Worm (Caenorhabditis elegans) whole organism, dauer: ENCODE data around the gene F35D11.4.

Experiments used
- unc-62 ChIP-seq: sonication (generic microtip); optimal IDR thresholded peaks from 2 replicates; lab custom pipeline; 2017; ENCODE audit warnings: missing biosample characterization, missing genetic modification reagents, missing genetic modification characterization

The F35D11.4 gene

ce11 chrII:4584313-4584712 is 18.9 kb upstream of the F35D11.4 start:
- no peak for TF ChIP-seq unc-62

- TF ChIP-seq unc-62 = no peak
Observed at ce11 chrII:4585327-4585726, 17.9 kb upstream of the F35D11.4 start.

ce11 chrII:4590086-4590485 is 13.1 kb upstream of the F35D11.4 start:
- TF ChIP-seq unc-62 = no peak

- TF ChIP-seq unc-62 = no peak
Observed at ce11 chrII:4590660-4591059, 12.6 kb upstream of the F35D11.4 start.

ce11 chrII:4597441-4597840 is 5.8 kb upstream of the F35D11.4 start:
- TF ChIP-seq unc-62 = no peak

- no peak for TF ChIP-seq unc-62
Observed at ce11 chrII:4598815-4599214, 4.4 kb upstream of the F35D11.4 start.

- TF ChIP-seq unc-62 = no peak
Observed at ce11 chrII:4599838-4600237, 3.4 kb upstream of the F35D11.4 start.

ce11 chrII:4600276-4600675 is 3.0 kb upstream of the F35D11.4 start:
- no peak for TF ChIP-seq unc-62

- TF ChIP-seq unc-62 = no peak
Observed at ce11 chrII:4600818-4601217, 2.4 kb upstream of the F35D11.4 start.

ce11 chrII:4601256-4601655 is 2.0 kb upstream of the F35D11.4 start, which contains the start of gene ipla-1:
Gene ipla-1 (minus strand): TSS chrII:4601356.
- no peak for TF ChIP-seq unc-62

ce11 chrII:4602533-4602932 is 694 bp upstream of the F35D11.4 start, which contains the start of gene coa-3:
Gene coa-3 (minus strand): TSS chrII:4602633.
- TF ChIP-seq unc-62 = no peak

- no peak for TF ChIP-seq unc-62
Observed at ce11 chrII:4604149-4604548, 922 bp downstream of the F35D11.4 start.

ce11 chrII:4604680-4605079 is 1.5 kb downstream of the F35D11.4 start:
- TF ChIP-seq unc-62 = no peak

ce11 chrII:4606687-4607297 is 3.6 kb downstream of the F35D11.4 start:
- no peak for TF ChIP-seq unc-62

- TF ChIP-seq unc-62 = no peak
Observed at ce11 chrII:4608073-4608472, 4.8 kb downstream of the F35D11.4 start, which contains the start of gene F35D11.3. Gene F35D11.3 (plus strand): TSS chrII:4608372.

- no peak for TF ChIP-seq unc-62
Observed at ce11 chrII:4612694-4613093, 9.5 kb downstream of the F35D11.4 start, which contains the start of gene pqn-35. Gene pqn-35 (plus strand): TSS chrII:4612994.

- TF ChIP-seq unc-62 = no peak
Observed at ce11 chrII:4616443-4616842, 13.2 kb downstream of the F35D11.4 start, which contains the start of gene clec-136. Gene clec-136 (minus strand): TSS chrII:4616543.

- TF ChIP-seq unc-62 = no peak
Observed at ce11 chrII:4617990-4618389, 14.8 kb downstream of the F35D11.4 start, which contains the start of gene clec-137. Gene clec-137 (minus strand): TSS chrII:4618090.

ce11 chrII:4619700-4620099 is 16.5 kb downstream of the F35D11.4 start, which contains the start of gene clec-138:
Gene clec-138 (minus strand): TSS chrII:4619800.
- no peak for TF ChIP-seq unc-62
